Fruit fly (Drosophila melanogaster) whole organism, wandering third instar larva: ENCODE data around the gene Obp69a.

Source experiments
- Abd-B ChIP-seq: fragments of >200 bp; optimal IDR thresholded peaks from 2 replicates; lab custom pipeline; 2017; ENCODE audit warnings: missing biosample characterization, missing genetic modification characterization
- CG32264 ChIP-seq: fragments of 200-800 bp; sonication (Bioruptor generic); optimal IDR thresholded peaks from 2 replicates; lab custom pipeline; 2016; ENCODE audit warnings: missing biosample characterization, missing genetic modification characterization
- CG9705 ChIP-seq: fragments of 200-800 bp; sonication (Bioruptor generic); optimal IDR thresholded peaks from 2 replicates; lab custom pipeline; 2018; ENCODE audit warnings: missing biosample characterization, mild to moderate bottlenecking, missing genetic modification characterization
- Dfd ChIP-seq: fragments of >200 bp; optimal IDR thresholded peaks from 2 replicates; lab custom pipeline; 2017; ENCODE audit warnings: missing biosample characterization, missing genetic modification characterization
- Dif ChIP-seq: fragments of 200-275, 200-300 bp; sonication (Bioruptor generic); optimal IDR thresholded peaks from 2 replicates; lab custom pipeline; 2018; ENCODE audit warnings: missing biosample characterization, missing genetic modification characterization; ENCODE audit not compliant: partially characterized antibody
- HLH106 ChIP-seq: fragments of 200-800 bp; optimal IDR thresholded peaks from 3 replicates; lab custom pipeline; 2019; ENCODE audit warnings: missing biosample characterization, mild to moderate bottlenecking, missing genetic modification characterization, moderate library complexity
- Hr83 ChIP-seq: fragments of 200-300 bp; sonication (Bioruptor generic); optimal IDR thresholded peaks from 2 replicates; lab custom pipeline; 2016; ENCODE audit warnings: missing biosample characterization, mild to moderate bottlenecking, missing genetic modification characterization, moderate library complexity; ENCODE audit not compliant: poor library complexity, severe bottlenecking
- Jra ChIP-seq: sonication (Bioruptor generic); optimal IDR thresholded peaks from 2 replicates; lab custom pipeline; 2016; ENCODE audit warnings: missing biosample characterization, missing genetic modification characterization
- Myc ChIP-seq: fragments of >200 bp; optimal IDR thresholded peaks from 2 replicates; lab custom pipeline; 2017
- OdsH ChIP-seq: fragments of 200-800 bp; sonication (Bioruptor generic); optimal IDR thresholded peaks from 2 replicates; lab custom pipeline; 2016; ENCODE audit warnings: missing biosample characterization, mild to moderate bottlenecking, missing genetic modification characterization
- Rel ChIP-seq, 2 experiments: fragments of 200-800 bp; sonication (Bioruptor generic) in 1 of 2; optimal IDR thresholded peaks; 2 replicates in 1 of 2; 3 replicates in 1 of 2; lab custom pipeline; 2016 to 2019; ENCODE audit warnings: mild to moderate bottlenecking in 2 of 2, missing biosample characterization in 2 of 2, missing genetic modification characterization in 2 of 2, moderate library complexity in 1 of 2
- Sp1 ChIP-seq: fragments of 200-800 bp; sonication (Bioruptor generic); optimal IDR thresholded peaks from 3 replicates; lab custom pipeline; 2019; ENCODE audit warnings: missing biosample characterization, mild to moderate bottlenecking, missing genetic modification characterization, moderate library complexity
- Vsx2 ChIP-seq: fragments of 200-300, 225-300 bp; sonication (Bioruptor generic); optimal IDR thresholded peaks from 2 replicates; lab custom pipeline; 2018; ENCODE audit warnings: missing biosample characterization, missing genetic modification characterization; ENCODE audit not compliant: partially characterized antibody
- br ChIP-seq: fragments of 200-800 bp; sonication (Bioruptor generic); optimal IDR thresholded peaks from 2 replicates; lab custom pipeline; 2016; ENCODE audit warnings: missing biosample characterization, missing genetic modification characterization
- brk ChIP-seq: fragments of 200-800 bp; sonication (Bioruptor generic); optimal IDR thresholded peaks from 2 replicates; lab custom pipeline; 2016; ENCODE audit warnings: missing biosample characterization, mild to moderate bottlenecking, missing genetic modification characterization
- dl ChIP-seq, 2 experiments: fragments of 175-275, 200-275 bp in 1 of 2; fragments of 200-275 bp in 1 of 2; sonication (Bioruptor generic); optimal IDR thresholded peaks; lab custom pipeline; 2018; ENCODE audit warnings: mild to moderate bottlenecking in 2 of 2, missing biosample characterization in 2 of 2, missing genetic modification characterization in 2 of 2, moderate library complexity in 2 of 2; ENCODE audit not compliant: partially characterized antibody in 2 of 2, insufficient read depth in 1 of 2
- dmrt93B ChIP-seq: fragments of 200-800 bp; sonication (Bioruptor generic); optimal IDR thresholded peaks from 2 replicates; lab custom pipeline; 2018; ENCODE audit warnings: missing biosample characterization, mild to moderate bottlenecking, missing genetic modification characterization
- ey ChIP-seq: fragments of 200-800 bp; sonication (Bioruptor generic); optimal IDR thresholded peaks from 2 replicates; lab custom pipeline; 2016; ENCODE audit warnings: missing biosample characterization, missing genetic modification characterization
- foxo ChIP-seq, 2 experiments: fragments of 200-800 bp; sonication (Bioruptor generic); optimal IDR thresholded peaks; 2 replicates in 1 of 2; 3 replicates in 1 of 2; lab custom pipeline; 2016 to 2017; ENCODE audit warnings: missing biosample characterization in 2 of 2, missing genetic modification characterization in 2 of 2
- fru ChIP-seq: fragments of 200-800 bp; sonication (Bioruptor generic); optimal IDR thresholded peaks from 3 replicates; lab custom pipeline; 2016; ENCODE audit warnings: missing biosample characterization, mild to moderate bottlenecking, missing genetic modification characterization
- h ChIP-seq: fragments of 200-800 bp; sonication (Bioruptor generic); optimal IDR thresholded peaks from 3 replicates; lab custom pipeline; 2016; ENCODE audit warnings: missing biosample characterization, mild to moderate bottlenecking, missing genetic modification characterization
- pan ChIP-seq: fragments of >200 bp; optimal IDR thresholded peaks from 2 replicates; lab custom pipeline; 2017
- rgr ChIP-seq: fragments of 200-800 bp; sonication (Bioruptor generic); optimal IDR thresholded peaks from 3 replicates; lab custom pipeline; 2016; ENCODE audit warnings: missing biosample characterization, mild to moderate bottlenecking, missing genetic modification characterization
- sage ChIP-seq: fragments of 200-800 bp; sonication (Bioruptor generic); optimal IDR thresholded peaks from 2 replicates; lab custom pipeline; 2016; ENCODE audit warnings: missing biosample characterization, mild to moderate bottlenecking, missing genetic modification characterization
- sv ChIP-seq: fragments of 200-800 bp; sonication (Bioruptor generic); optimal IDR thresholded peaks from 3 replicates; lab custom pipeline; 2016; ENCODE audit warnings: missing biosample characterization, missing genetic modification characterization
- tai ChIP-seq: sonication (Bioruptor generic); optimal IDR thresholded peaks from 2 replicates; lab custom pipeline; 2016; ENCODE audit warnings: missing biosample characterization, missing genetic modification characterization
- usp ChIP-seq: fragments of >200 bp; optimal IDR thresholded peaks from 2 replicates; lab custom pipeline; 2017; ENCODE audit warnings: missing biosample characterization, missing genetic modification characterization
- woc ChIP-seq: sonication (Bioruptor generic); optimal IDR thresholded peaks from 2 replicates; lab custom pipeline; 2016; ENCODE audit warnings: missing biosample characterization, mild to moderate bottlenecking, missing genetic modification characterization

Obp69a gene

dm6 chr3L:12411214-12411685, 15.3 kb downstream of the Obp69a start:
- TF ChIP-seq foxo (GFP tag; optimal IDR thresholded peaks at IDR 0.05; lab: Kevin White, UChicago) (no peak), Hr83 (peak; percentile 2), Rel (GFP tag; optimal IDR thresholded peaks at IDR 0.05; lab: Kevin White, UChicago) (no peak), Rel (tag; optimal IDR thresholded peaks at IDR 0.05; lab: Kevin White, UChicago) (peak; percentile 25)
- TF ChIP-seq, all 38 proteins: peak for 2

- peak; percentile 16 for TF ChIP-seq rgr
- no peak for TF ChIP-seq dl (GFP tag; optimal IDR thresholded peaks at IDR 0.05; lab: Kevin White, UChicago; ENCODE audit: insufficient read depth in 1 of 2, partially characterized antibody in 2 of 2)
- peak; percentile 9 for TF ChIP-seq Myc (lab: Kevin White, UChicago)
- TF ChIP-seq pan (lab: Kevin White, UChicago), result no peak
- TF ChIP-seq Dfd (GFP tag; lab: Kevin White, UChicago), result no peak
- peak; percentile 39 for TF ChIP-seq h (GFP tag; lab: Kevin White, UChicago)
- TF ChIP-seq Sp1, result peak; percentile 4
- TF ChIP-seq sv (GFP tag; lab: Kevin White, UChicago), result no peak
- no peak for TF ChIP-seq Rel (GFP tag; optimal IDR thresholded peaks at IDR 0.05; lab: Kevin White, UChicago)
- peak; percentile 70 for TF ChIP-seq Rel (tag; optimal IDR thresholded peaks at IDR 0.05; lab: Kevin White, UChicago)
- no peak for TF ChIP-seq brk (GFP tag; lab: Kevin White, UChicago)
Observed at dm6 chr3L:12414189-12414964, 18.4 kb downstream of the Obp69a start, which contains the start of gene SCaMC. Gene SCaMC (minus strand): TSS chr3L:12414842.

dm6 chr3L:12417341-12417740, 21.4 kb downstream of the Obp69a start, which contains the start of gene ArfGAP1:
Gene ArfGAP1 (minus strand): TSS chr3L:12417580.
- no peak for TF ChIP-seq CG32264
- TF ChIP-seq h (GFP tag; lab: Kevin White, UChicago), result peak; percentile 32
- TF ChIP-seq usp (GFP tag; lab: Kevin White, UChicago), result no peak
- TF ChIP-seq dmrt93B (GFP tag; lab: Kevin White, UChicago), result no peak
- TF ChIP-seq Jra (GFP tag; lab: Kevin White, UChicago), result peak; percentile 22
- no peak for TF ChIP-seq woc (GFP tag; lab: Kevin White, UChicago)
- TF ChIP-seq Hr83, result peak; percentile 77
- peak in 1 of 2 experiments; percentile 34 for TF ChIP-seq foxo (GFP tag; optimal IDR thresholded peaks at IDR 0.05; lab: Kevin White, UChicago)
- TF ChIP-seq Abd-B, result no peak

- peak; percentile 18 for TF ChIP-seq ey (GFP tag; lab: Kevin White, UChicago)
- TF ChIP-seq foxo (GFP tag; optimal IDR thresholded peaks at IDR 0.05; lab: Kevin White, UChicago), result peak in 1 of 2 experiments; percentile 60
- TF ChIP-seq fru (GFP tag; lab: Kevin White, UChicago), result peak; percentile 61
- no peak for TF ChIP-seq tai (GFP tag; lab: Kevin White, UChicago)
- peak; percentile 32 for TF ChIP-seq h (GFP tag; lab: Kevin White, UChicago)
- TF ChIP-seq woc (GFP tag; lab: Kevin White, UChicago), result peak; percentile 49
- peak; percentile 29 for TF ChIP-seq Sp1
- no peak for TF ChIP-seq Vsx2
- no peak for TF ChIP-seq Rel (GFP tag; optimal IDR thresholded peaks at IDR 0.05; lab: Kevin White, UChicago)
- TF ChIP-seq Rel (tag; optimal IDR thresholded peaks at IDR 0.05; lab: Kevin White, UChicago), result no peak
- TF ChIP-seq dmrt93B (GFP tag; lab: Kevin White, UChicago), result peak; percentile 32
- TF ChIP-seq rgr, result peak; percentile 1
- TF ChIP-seq CG9705 (GFP tag; lab: Kevin White, UChicago), result peak; percentile 29
- TF ChIP-seq HLH106 (tag; lab: Kevin White, UChicago), result peak; percentile 39
- peak; percentile 37 for TF ChIP-seq br (GFP tag; lab: Kevin White, UChicago)
Observed at dm6 chr3L:12420437-12420836, 24.5 kb downstream of the Obp69a start.

dm6 chr3L:12432392-12433012, 36.5 kb downstream of the Obp69a start, which contains the start of gene toe:
Gene toe (minus strand): TSS chr3L:12432668.
- TF ChIP-seq Vsx2 (no peak), sage (GFP tag; lab: Kevin White, UChicago) (no peak), Abd-B (no peak), OdsH (GFP tag; lab: Kevin White, UChicago) (no peak), Dif (GFP tag; lab: Kevin White, UChicago) (no peak), foxo (GFP tag; optimal IDR thresholded peaks at IDR 0.05; lab: Kevin White, UChicago) (no peak), pan (lab: Kevin White, UChicago) (no peak), Dfd (GFP tag; lab: Kevin White, UChicago) (peak; percentile 93)
- TF ChIP-seq, all 38 proteins: peak for 1
